Fruit fly (Drosophila melanogaster) whole organism, embryonic: ENCODE measurements around the gene odd.

Source experiments
- Adf1 ChIP-seq: fragments of 200-800 bp; sonication (Bioruptor generic); IDR thresholded peaks from 2 replicates; pipeline ENCODE4 v1.3.6; 2022; ENCODE audit warnings: missing biosample characterization, missing genetic modification characterization
- Antp ChIP-seq: fragments of 200-800 bp; sonication (Bioruptor generic); optimal IDR thresholded peaks from 3 replicates; lab custom pipeline; 2016; ENCODE audit warnings: missing biosample characterization, missing genetic modification characterization
- BEAF-32 ChIP-seq: fragments of 200-800 bp; sonication (Bioruptor generic); optimal IDR thresholded peaks from 3 replicates; lab custom pipeline; 2017; ENCODE audit warnings: missing biosample characterization, missing genetic modification characterization, mild to moderate bottlenecking, moderate library complexity, missing genetic modification reagents
- CG10209 ChIP-seq: fragments of 200-800 bp; sonication (Bioruptor generic); optimal IDR thresholded peaks from 3 replicates; lab custom pipeline; 2017; ENCODE audit warnings: missing biosample characterization, mild to moderate bottlenecking, missing genetic modification characterization, missing genetic modification reagents
- CG1024 ChIP-seq: fragments of 200-800 bp; sonication (Bioruptor generic); IDR thresholded peaks from 2 replicates; pipeline ENCODE4 v1.3.6; 2022; ENCODE audit warnings: missing biosample characterization, missing genetic modification characterization
- CG10366 ChIP-seq: fragments of 200-800 bp; sonication (Bioruptor generic); IDR thresholded peaks from 2 replicates; pipeline ENCODE4 v1.3.6; 2022; ENCODE audit warnings: missing biosample characterization, missing genetic modification characterization
- CG11093 ChIP-seq: fragments of 200-800 bp; sonication (Bioruptor generic); IDR thresholded peaks from 3 replicates; pipeline ENCODE4 v1.3.6; 2022; ENCODE audit warnings: missing biosample characterization, missing genetic modification characterization
- CG11247 ChIP-seq: fragments of 200-800 bp; sonication (Bioruptor generic); IDR thresholded peaks from 2 replicates; pipeline ENCODE4 v1.3.6; 2022; ENCODE audit warnings: missing biosample characterization, missing genetic modification characterization
- CG11695 ChIP-seq: fragments of 200-800 bp; sonication (Bioruptor generic); IDR thresholded peaks from 3 replicates; pipeline ENCODE4 v1.3.6; 2022; ENCODE audit warnings: missing biosample characterization, missing genetic modification characterization
- CG1233 ChIP-seq: fragments of 200-800 bp; sonication (Bioruptor generic); optimal IDR thresholded peaks from 4 replicates; lab custom pipeline; 2018; ENCODE audit warnings: missing biosample characterization, mild to moderate bottlenecking, missing genetic modification characterization
- CG18011 ChIP-seq: fragments of 200-800 bp; sonication (Bioruptor generic); optimal IDR thresholded peaks from 2 replicates; lab custom pipeline; 2017; ENCODE audit warnings: missing biosample characterization, missing genetic modification characterization, mild to moderate bottlenecking, moderate library complexity, missing genotype
- CG18262 ChIP-seq: fragments of 200-800 bp; optimal IDR thresholded peaks from 3 replicates; lab custom pipeline; 2019; ENCODE audit warnings: missing biosample characterization, mild to moderate bottlenecking, missing genetic modification characterization, moderate library complexity
- CG2202 ChIP-seq: fragments of 200-800 bp; sonication (Bioruptor generic); optimal IDR thresholded peaks from 2 replicates; lab custom pipeline; 2018; ENCODE audit warnings: missing biosample characterization, mild to moderate bottlenecking, missing genetic modification characterization
- CG2678 ChIP-seq: fragments of 200-800 bp; sonication (Bioruptor generic); optimal IDR thresholded peaks from 3 replicates; lab custom pipeline; 2019; ENCODE audit warnings: missing biosample characterization, mild to moderate bottlenecking, missing genetic modification characterization, moderate library complexity
- CG3281 ChIP-seq: fragments of 200-800 bp; sonication (Bioruptor generic); optimal IDR thresholded peaks from 3 replicates; lab custom pipeline; 2017; ENCODE audit warnings: missing biosample characterization, mild to moderate bottlenecking, missing genetic modification characterization
- CG4328 ChIP-seq: fragments of 200-800 bp; sonication (Bioruptor generic); optimal IDR thresholded peaks from 3 replicates; lab custom pipeline; 2017; ENCODE audit warnings: missing biosample characterization, missing genetic modification reagents, missing genetic modification characterization
- CG5180 ChIP-seq: fragments of 200-800 bp; sonication (Bioruptor generic); optimal IDR thresholded peaks from 3 replicates; lab custom pipeline; 2017; ENCODE audit warnings: missing biosample characterization, missing genetic modification characterization, mild to moderate bottlenecking, moderate library complexity, missing genetic modification reagents
- CG7786 ChIP-seq: fragments of 200-800 bp; sonication (Bioruptor generic); optimal IDR thresholded peaks from 2 replicates; lab custom pipeline; 2016; ENCODE audit warnings: missing biosample characterization, missing genetic modification characterization
- CG8944 ChIP-seq: fragments of 200-800 bp; sonication (Bioruptor generic); optimal IDR thresholded peaks from 3 replicates; lab custom pipeline; 2016; ENCODE audit warnings: missing biosample characterization, missing genetic modification characterization
- Chrac-16 ChIP-seq: fragments of 200-800 bp; sonication (Bioruptor generic); optimal IDR thresholded peaks from 3 replicates; lab custom pipeline; 2016; ENCODE audit warnings: missing biosample characterization, missing genetic modification characterization
- D19B ChIP-seq: fragments of 200-800 bp; sonication (Bioruptor generic); optimal IDR thresholded peaks from 2 replicates; lab custom pipeline; 2017; ENCODE audit warnings: missing biosample characterization, mild to moderate bottlenecking, missing genetic modification characterization
- Dll ChIP-seq: fragments of 200-800 bp; sonication (Bioruptor generic); IDR thresholded peaks from 4 replicates; pipeline ENCODE4 v1.3.6; 2022; ENCODE audit warnings: missing biosample characterization, missing genetic modification characterization; ENCODE audit not compliant: partially characterized antibody
- Ets65A ChIP-seq: fragments of 200-800 bp; sonication (Bioruptor generic); peaks from one replicate; lab custom pipeline; 2016; ENCODE audit warnings: missing biosample characterization, missing genetic modification characterization
- HmgD ChIP-seq: fragments of 200-800 bp; sonication (Bioruptor generic); optimal IDR thresholded peaks from 3 replicates; lab custom pipeline; 2016; ENCODE audit warnings: missing biosample characterization, missing genetic modification characterization
- Hmx ChIP-seq: fragments of 200-800 bp; sonication (Bioruptor generic); optimal IDR thresholded peaks from 2 replicates; lab custom pipeline; 2016; ENCODE audit warnings: missing biosample characterization, missing genetic modification characterization
- Myb ChIP-seq: fragments of 200-800 bp; sonication (Bioruptor generic); optimal IDR thresholded peaks from 2 replicates; lab custom pipeline; 2016; ENCODE audit warnings: missing biosample characterization, missing genetic modification characterization
- Poxn ChIP-seq: fragments of 200-800 bp; sonication (Bioruptor generic); IDR thresholded peaks from 2 replicates; pipeline ENCODE4 v1.3.6; 2022; ENCODE audit warnings: missing biosample characterization, missing genetic modification characterization
- Ptx1 ChIP-seq: fragments of 200-800 bp; sonication (Bioruptor generic); IDR thresholded peaks from 2 replicates; pipeline ENCODE4 v1.3.6; 2022; ENCODE audit warnings: missing biosample characterization, missing genetic modification characterization
- Scr ChIP-seq: fragments of 200-800 bp; sonication (Bioruptor generic); IDR thresholded peaks from 2 replicates; pipeline ENCODE4 v1.3.6; 2022; ENCODE audit warnings: missing biosample characterization, missing genetic modification characterization; ENCODE audit not compliant: partially characterized antibody
- Sox102F ChIP-seq: fragments of 200-800 bp; sonication (Bioruptor generic); optimal IDR thresholded peaks from 2 replicates; lab custom pipeline; 2018; ENCODE audit warnings: missing biosample characterization, mild to moderate bottlenecking, missing genetic modification characterization, moderate library complexity
- Sry-δ ChIP-seq: fragments of 200-800 bp; sonication (Bioruptor generic); optimal IDR thresholded peaks from 2 replicates; lab custom pipeline; 2016; ENCODE audit warnings: missing biosample characterization, missing genetic modification characterization
- Ssrp ChIP-seq: fragments of 200-800 bp; sonication (Bioruptor generic); optimal IDR thresholded peaks from 2 replicates; lab custom pipeline; 2018; ENCODE audit warnings: missing biosample characterization, mild to moderate bottlenecking, missing genetic modification characterization, moderate library complexity
- az2 ChIP-seq: fragments of 200-800 bp; sonication (Bioruptor generic); optimal IDR thresholded peaks from 3 replicates; lab custom pipeline; 2016; ENCODE audit warnings: missing biosample characterization, missing genetic modification characterization
- bab2 ChIP-seq: fragments of 200-800 bp; sonication (Bioruptor generic); optimal IDR thresholded peaks from 2 replicates; lab custom pipeline; 2016; ENCODE audit warnings: missing biosample characterization, missing genetic modification characterization
- bigmax ChIP-seq: fragments of 200-800 bp; sonication (Bioruptor generic); optimal IDR thresholded peaks from 2 replicates; lab custom pipeline; 2018; ENCODE audit warnings: missing biosample characterization, mild to moderate bottlenecking, missing genetic modification characterization
- dpn ChIP-seq, 2 experiments: fragments of 200-800 bp; sonication (Bioruptor generic); optimal IDR thresholded peaks; 3 replicates each; lab custom pipeline; 2016; ENCODE audit warnings: missing biosample characterization in 2 of 2, missing genetic modification characterization in 2 of 2
- fd64A ChIP-seq: fragments of 200-800 bp; sonication (Bioruptor generic); optimal IDR thresholded peaks from 3 replicates; lab custom pipeline; 2018; ENCODE audit warnings: missing biosample characterization, mild to moderate bottlenecking, missing genetic modification characterization
- grau ChIP-seq: fragments of 200-800 bp; optimal IDR thresholded peaks from 3 replicates; lab custom pipeline; 2019; ENCODE audit warnings: missing biosample characterization, mild to moderate bottlenecking, missing genetic modification characterization, moderate library complexity
- gro ChIP-seq: fragments of 200-800 bp; sonication (Bioruptor generic); optimal IDR thresholded peaks from 2 replicates; lab custom pipeline; 2016; ENCODE audit warnings: missing biosample characterization, missing genetic modification characterization
- hkb ChIP-seq, 2 experiments: fragments of 200-800 bp in 1 of 2; fragments of >200 bp in 1 of 2; sonication (Bioruptor generic) in 1 of 2; IDR thresholded peaks in 1 of 2; optimal IDR thresholded peaks in 1 of 2; 2 replicates each; pipeline versions ENCODE4 v1.3.6 to Lab custom; 2017 to 2022; ENCODE audit warnings: missing biosample characterization in 1 of 2, missing genetic modification characterization in 1 of 2
- lilli ChIP-seq: fragments of 200-800 bp; sonication (Bioruptor generic); optimal IDR thresholded peaks from 3 replicates; lab custom pipeline; 2016; ENCODE audit warnings: missing biosample characterization, missing genetic modification characterization
- lmd ChIP-seq: fragments of 200-800 bp; sonication (Bioruptor generic); IDR thresholded peaks from 2 replicates; pipeline ENCODE4 v1.3.6; 2022; ENCODE audit warnings: missing biosample characterization, missing genetic modification characterization
- lola ChIP-seq, 3 experiments: fragments of >200 bp in 2 of 3; fragments of 200-800 bp in 1 of 3; sonication (Bioruptor generic) in 1 of 3; optimal IDR thresholded peaks; 2 replicates each; lab custom pipeline; 2017 to 2019; ENCODE audit warnings: missing biosample characterization in 3 of 3, missing genetic modification characterization in 3 of 3, mild to moderate bottlenecking in 1 of 3, moderate library complexity in 1 of 3
- phol ChIP-seq: fragments of 200-800 bp; sonication (Bioruptor generic); optimal IDR thresholded peaks from 3 replicates; lab custom pipeline; 2018; ENCODE audit warnings: missing biosample characterization, mild to moderate bottlenecking, missing genetic modification characterization, moderate library complexity
- pnt ChIP-seq: fragments of 200-800 bp; sonication (Bioruptor generic); optimal IDR thresholded peaks from 3 replicates; lab custom pipeline; 2016; ENCODE audit warnings: missing biosample characterization, missing genetic modification characterization
- prd ChIP-seq, 3 experiments: fragments of >200 bp in 2 of 3; fragments of 200-800 bp in 1 of 3; sonication (Bioruptor generic) in 1 of 3; optimal IDR thresholded peaks in 2 of 3; IDR thresholded peaks in 1 of 3; 2 replicates in 2 of 3; 3 replicates in 1 of 3; pipeline versions ENCODE4 v1.3.6 to Lab custom; 2017 to 2022; ENCODE audit warnings: missing biosample characterization in 1 of 3, missing genetic modification characterization in 1 of 3
- pzg ChIP-seq: fragments of 200-800 bp; sonication (Bioruptor generic); optimal IDR thresholded peaks from 3 replicates; lab custom pipeline; 2018; ENCODE audit warnings: missing biosample characterization, mild to moderate bottlenecking, missing genetic modification characterization, moderate library complexity
- sob ChIP-seq: fragments of 200-800 bp; sonication (Bioruptor generic); IDR thresholded peaks from 2 replicates; pipeline ENCODE4 v1.3.6; 2022; ENCODE audit warnings: missing biosample characterization, missing genetic modification characterization
- tll ChIP-seq, 2 experiments: fragments of 200-800 bp in 1 of 2; fragments of >200 bp in 1 of 2; sonication (Bioruptor generic) in 1 of 2; optimal IDR thresholded peaks; 2 replicates each; lab custom pipeline; 2017 to 2019; ENCODE audit warnings: missing biosample characterization in 2 of 2, missing genetic modification characterization in 2 of 2, mild to moderate bottlenecking in 1 of 2, moderate library complexity in 1 of 2
- wdn ChIP-seq: fragments of 200-800 bp; sonication (Bioruptor generic); IDR thresholded peaks from 2 replicates; pipeline ENCODE4 v1.3.6; 2022; ENCODE audit warnings: missing biosample characterization, missing genetic modification characterization

Gene odd

DNA sequence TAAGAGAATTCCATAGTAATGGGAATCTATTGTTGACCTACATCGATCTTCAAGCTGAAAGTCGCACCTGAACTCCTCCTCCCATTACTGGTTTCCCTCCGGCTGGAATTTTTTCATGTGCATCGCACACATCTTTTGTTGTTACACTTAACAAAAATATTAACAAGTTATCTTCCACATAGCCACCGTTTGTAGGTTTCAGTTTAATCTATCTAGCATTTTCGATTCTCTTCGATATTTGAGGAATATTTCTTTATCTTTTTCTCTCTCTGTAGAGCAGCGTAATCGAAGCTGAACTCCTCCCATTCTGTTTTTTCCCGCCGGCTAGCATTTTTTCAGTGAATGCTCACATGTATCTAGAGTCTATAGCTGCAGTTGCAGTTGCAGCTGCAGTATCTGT, 18.2 kb upstream of the odd start (continued):
- TF ChIP-seq phol (peak; percentile 18), BEAF-32 (GFP tag; lab: Kevin White, UChicago) (no peak), grau (no peak), CG3281 (GFP tag; lab: Kevin White, UChicago) (no peak), CG18011 (GFP tag; lab: Kevin White, UChicago) (no peak), CG5180 (no peak), CG18262 (peak; percentile 30), tll (GFP tag; optimal IDR thresholded peaks at IDR 0.05; lab: Kevin White, UChicago) (no peak), bab2 (no peak), Ets65A (GFP tag; lab: Kevin White, UChicago) (no peak), CG2678 (no peak), bigmax (no peak), gro (GFP tag; lab: Kevin White, UChicago) (no peak), Dll (no peak), Hmx (GFP tag; lab: Kevin White, UChicago) (no peak), fd64A (GFP tag; lab: Kevin White, UChicago) (no peak), wdn (GFP tag; lab: Robert Waterston, UW) (no peak), CG11093 (no peak), HmgD (GFP tag; lab: Kevin White, UChicago) (no peak), pzg (no peak), CG11247 (no peak), Ssrp (no peak), lilli (GFP tag; lab: Kevin White, UChicago) (peak; percentile 8), D19B (no peak), Ptx1 (GFP tag; lab: Robert Waterston, UW) (peak; percentile 32; the same call in 1 of the 2 replicates), Adf1 (GFP tag; lab: Robert Waterston, UW) (no peak), CG1024 (no peak), pnt (no peak), lola (GFP tag; optimal IDR thresholded peaks at IDR 0.05; lab: Kevin White, UChicago) (peak in 1 of 3 experiments; percentile 45), CG10209 (GFP tag; lab: Kevin White, UChicago) (no peak), hkb (optimal IDR thresholded peaks at IDR 0.05; lab: Kevin White, UChicago) (no peak), hkb (GFP tag; IDR thresholded peaks at IDR 0.05; lab: Robert Waterston, UW) (no peak), lmd (GFP tag; lab: Robert Waterston, UW) (no peak), CG7786 (GFP tag; lab: Kevin White, UChicago) (no peak), CG8944 (GFP tag; lab: Kevin White, UChicago) (no peak), Poxn (GFP tag; lab: Robert Waterston, UW) (no peak), CG1233 (GFP tag; lab: Kevin White, UChicago) (no peak), dpn (GFP tag; optimal IDR thresholded peaks at IDR 0.05; lab: Kevin White, UChicago) (no peak), Sox102F (GFP tag; lab: Kevin White, UChicago) (peak; percentile 38), Myb (GFP tag; lab: Kevin White, UChicago) (no peak), Sry-δ (GFP tag; lab: Kevin White, UChicago) (no peak), CG2202 (tag; lab: Kevin White, UChicago) (no peak), CG11695 (GFP tag; lab: Robert Waterston, UW) (no peak), Scr (GFP tag; lab: Robert Waterston, UW) (no peak), prd (optimal IDR thresholded peaks at IDR 0.05; lab: Kevin White, UChicago) (no peak), prd (GFP tag; IDR thresholded peaks at IDR 0.05; lab: Robert Waterston, UW) (peak; percentile 44; the same call in 2 of the 3 replicates), CG10366 (GFP tag; lab: Robert Waterston, UW) (no peak), Antp (no peak), CG4328 (GFP tag; lab: Kevin White, UChicago) (no peak), az2 (GFP tag; lab: Kevin White, UChicago) (no peak), sob (GFP tag; lab: Robert Waterston, UW) (no peak), Chrac-16 (no peak)
